Fruit fly (Drosophila melanogaster) whole organism, embryonic: ENCODE data around the gene ph-p.

Experiments
- Antp ChIP-seq: fragments of 200-800 bp; sonication (Bioruptor generic); optimal IDR thresholded peaks from 3 replicates; lab custom pipeline; 2016; ENCODE audit warnings: missing biosample characterization, missing genetic modification characterization
- Bdp1 ChIP-seq: fragments of 200-800 bp; sonication (Bioruptor generic); optimal IDR thresholded peaks from 3 replicates; lab custom pipeline; 2016; ENCODE audit warnings: missing biosample characterization, missing genetic modification characterization
- BtbVII ChIP-seq: fragments of 200-800 bp; sonication (Bioruptor generic); optimal IDR thresholded peaks from 3 replicates; lab custom pipeline; 2017; ENCODE audit warnings: missing biosample characterization, mild to moderate bottlenecking, missing genetic modification characterization
- CG10147 ChIP-seq: fragments of 200-800 bp; sonication (Bioruptor generic); optimal IDR thresholded peaks from 2 replicates; lab custom pipeline; 2019; ENCODE audit warnings: missing biosample characterization, mild to moderate bottlenecking, missing genetic modification characterization, moderate library complexity
- CG10431 ChIP-seq: fragments of 200-800 bp; sonication (Bioruptor generic); optimal IDR thresholded peaks from 3 replicates; lab custom pipeline; 2018; ENCODE audit warnings: missing biosample characterization, mild to moderate bottlenecking, missing genetic modification characterization
- CG10959 ChIP-seq: fragments of 200-800 bp; sonication (Bioruptor generic); IDR thresholded peaks from 2 replicates; pipeline ENCODE4 v1.3.6; 2022; ENCODE audit warnings: missing biosample characterization, missing genetic modification characterization
- CG11247 ChIP-seq: fragments of 200-800 bp; sonication (Bioruptor generic); IDR thresholded peaks from 2 replicates; pipeline ENCODE4 v1.3.6; 2022; ENCODE audit warnings: missing biosample characterization, missing genetic modification characterization
- CG12236 ChIP-seq: fragments of 200-800 bp; sonication (Bioruptor generic); optimal IDR thresholded peaks from 2 replicates; lab custom pipeline; 2016; ENCODE audit warnings: missing biosample characterization, missing genetic modification characterization
- CG14050 ChIP-seq: fragments of 200-800 bp; sonication (Bioruptor generic); IDR thresholded peaks from 3 replicates; pipeline ENCODE4 v1.3.6; 2022; ENCODE audit warnings: missing biosample characterization, missing genetic modification characterization
- CG15601 ChIP-seq: fragments of 200-800 bp; sonication (Bioruptor generic); optimal IDR thresholded peaks from 3 replicates; lab custom pipeline; 2019; ENCODE audit warnings: missing biosample characterization, mild to moderate bottlenecking, missing genetic modification characterization, moderate library complexity
- CG15696 ChIP-seq: fragments of 200-800 bp; sonication (Bioruptor generic); optimal IDR thresholded peaks from 2 replicates; lab custom pipeline; 2019; ENCODE audit warnings: missing biosample characterization, mild to moderate bottlenecking, missing genetic modification characterization, moderate library complexity
- CG16863 ChIP-seq: fragments of 200-800 bp; sonication (Bioruptor generic); optimal IDR thresholded peaks from 3 replicates; lab custom pipeline; 2016; ENCODE audit warnings: missing biosample characterization, missing genetic modification characterization
- CG18262 ChIP-seq: fragments of 200-800 bp; optimal IDR thresholded peaks from 3 replicates; lab custom pipeline; 2019; ENCODE audit warnings: missing biosample characterization, mild to moderate bottlenecking, missing genetic modification characterization, moderate library complexity
- CG33213 ChIP-seq: fragments of 200-800 bp; sonication (Bioruptor generic); optimal IDR thresholded peaks from 3 replicates; lab custom pipeline; 2016; ENCODE audit warnings: missing biosample characterization, missing genetic modification characterization
- CG33557 ChIP-seq: fragments of 200-800 bp; sonication (Bioruptor generic); optimal IDR thresholded peaks from 2 replicates; lab custom pipeline; 2019; ENCODE audit warnings: missing biosample characterization, mild to moderate bottlenecking, missing genetic modification characterization, moderate library complexity
- CG3407 ChIP-seq: fragments of 200-800 bp; sonication (Bioruptor generic); optimal IDR thresholded peaks from 2 replicates; lab custom pipeline; 2018; ENCODE audit warnings: missing biosample characterization, mild to moderate bottlenecking, missing genetic modification characterization
- CG34422 ChIP-seq: fragments of 200-800 bp; sonication (Bioruptor generic); IDR thresholded peaks from 3 replicates; pipeline ENCODE4 v1.3.6; 2022; ENCODE audit warnings: missing biosample characterization, missing genetic modification characterization
- CG4854 ChIP-seq: fragments of 200-800 bp; sonication (Bioruptor generic); optimal IDR thresholded peaks from 2 replicates; lab custom pipeline; 2016; ENCODE audit warnings: missing biosample characterization, missing genetic modification characterization, inconsistent platforms
- CG5953 ChIP-seq: fragments of 200-800 bp; sonication (Bioruptor generic); IDR thresholded peaks from 2 replicates; pipeline ENCODE4 v1.3.6; 2022; ENCODE audit warnings: missing biosample characterization, missing genetic modification characterization
- CG7556 ChIP-seq: fragments of 200-800 bp; sonication (Bioruptor generic); optimal IDR thresholded peaks from 2 replicates; lab custom pipeline; 2017; ENCODE audit warnings: missing biosample characterization, mild to moderate bottlenecking, missing genetic modification characterization
- Ets97D ChIP-seq: fragments of 200-800 bp; sonication (Bioruptor generic); optimal IDR thresholded peaks from 3 replicates; lab custom pipeline; 2016; ENCODE audit warnings: missing biosample characterization, missing genetic modification characterization
- H15 ChIP-seq: fragments of 200-800 bp; sonication (Bioruptor generic); IDR thresholded peaks from 3 replicates; pipeline ENCODE4 v1.3.6; 2022; ENCODE audit warnings: missing biosample characterization, missing genetic modification characterization
- HHEX ChIP-seq: fragments of 200-800 bp; sonication (Bioruptor generic); optimal IDR thresholded peaks from 3 replicates; lab custom pipeline; 2017; ENCODE audit warnings: missing biosample characterization, mild to moderate bottlenecking, missing genetic modification characterization, missing genetic modification reagents
- HLH54F ChIP-seq: fragments of 200-800 bp; sonication (Bioruptor generic); optimal IDR thresholded peaks from 3 replicates; lab custom pipeline; 2016; ENCODE audit warnings: missing biosample characterization, missing genetic modification characterization
- Hr39 ChIP-seq: fragments of >200 bp; optimal IDR thresholded peaks from 2 replicates; lab custom pipeline; 2017
- Hr51 ChIP-seq, 2 experiments: fragments of 200-800 bp; sonication (Bioruptor generic); optimal IDR thresholded peaks; 2 replicates in 1 of 2; 3 replicates in 1 of 2; lab custom pipeline; 2016 to 2018; ENCODE audit warnings: missing biosample characterization in 2 of 2, missing genetic modification characterization in 2 of 2, mild to moderate bottlenecking in 1 of 2, moderate library complexity in 1 of 2
- Hr78 ChIP-seq, 2 experiments: fragments of 200-800 bp in 1 of 2; fragments of >200 bp in 1 of 2; sonication (Bioruptor generic) in 1 of 2; optimal IDR thresholded peaks; 2 replicates each; lab custom pipeline; 2017 to 2019; ENCODE audit warnings: missing biosample characterization in 2 of 2, missing genetic modification characterization in 2 of 2, mild to moderate bottlenecking in 1 of 2, moderate library complexity in 1 of 2
- Max ChIP-seq: fragments of 200-800 bp; sonication (Bioruptor generic); optimal IDR thresholded peaks from 2 replicates; lab custom pipeline; 2016; ENCODE audit warnings: missing biosample characterization, mild to moderate bottlenecking, missing genetic modification characterization
- Myb ChIP-seq: fragments of 200-800 bp; sonication (Bioruptor generic); optimal IDR thresholded peaks from 2 replicates; lab custom pipeline; 2016; ENCODE audit warnings: missing biosample characterization, missing genetic modification characterization
- NC2β ChIP-seq: fragments of 200-800 bp; sonication (Bioruptor generic); optimal IDR thresholded peaks from 2 replicates; lab custom pipeline; 2016; ENCODE audit warnings: missing biosample characterization, missing genetic modification characterization
- NFAT ChIP-seq: fragments of 200-800 bp; sonication (Bioruptor generic); IDR thresholded peaks from 2 replicates; pipeline ENCODE4 v1.3.6; 2022; ENCODE audit warnings: missing biosample characterization, missing genetic modification characterization
- Rfx ChIP-seq: fragments of 200-800 bp; sonication (Bioruptor generic); IDR thresholded peaks from 2 replicates; pipeline ENCODE4 v1.3.6; 2022; ENCODE audit warnings: missing biosample characterization, missing genetic modification characterization
- Scr ChIP-seq: fragments of 200-800 bp; sonication (Bioruptor generic); IDR thresholded peaks from 2 replicates; pipeline ENCODE4 v1.3.6; 2022; ENCODE audit warnings: missing biosample characterization, missing genetic modification characterization; ENCODE audit not compliant: partially characterized antibody
- Sox102F ChIP-seq: fragments of 200-800 bp; sonication (Bioruptor generic); optimal IDR thresholded peaks from 2 replicates; lab custom pipeline; 2018; ENCODE audit warnings: missing biosample characterization, mild to moderate bottlenecking, missing genetic modification characterization, moderate library complexity
- Vsx1 ChIP-seq: fragments of 200-800 bp; sonication (Bioruptor generic); optimal IDR thresholded peaks from 2 replicates; lab custom pipeline; 2017; ENCODE audit warnings: missing biosample characterization, mild to moderate bottlenecking, missing genetic modification characterization, missing genetic modification reagents
- Xrp1 ChIP-seq: fragments of 200-800 bp; sonication (Bioruptor generic); IDR thresholded peaks from 2 replicates; pipeline ENCODE4 v1.3.6; 2022; ENCODE audit warnings: missing biosample characterization, missing genetic modification characterization
- btn ChIP-seq: fragments of 200-800 bp; sonication (Bioruptor generic); optimal IDR thresholded peaks from 2 replicates; lab custom pipeline; 2016; ENCODE audit warnings: missing biosample characterization, missing genetic modification characterization
- eve ChIP-seq, 2 experiments: fragments of >200 bp; optimal IDR thresholded peaks; 2 replicates each; lab custom pipeline; 2017; ENCODE audit warnings: missing biosample characterization in 2 of 2, missing genetic modification characterization in 2 of 2
- fru ChIP-seq: fragments of >200 bp; optimal IDR thresholded peaks from 2 replicates; lab custom pipeline; 2017
- ftz-f1 ChIP-seq: fragments of 200-800 bp; sonication (Bioruptor generic); optimal IDR thresholded peaks from 2 replicates; lab custom pipeline; 2016; ENCODE audit warnings: missing biosample characterization, missing genetic modification characterization
- her ChIP-seq: fragments of 200-800 bp; sonication (Bioruptor generic); optimal IDR thresholded peaks from 2 replicates; lab custom pipeline; 2016; ENCODE audit warnings: missing biosample characterization, missing genetic modification characterization
- lola ChIP-seq, 3 experiments: fragments of >200 bp in 2 of 3; fragments of 200-800 bp in 1 of 3; sonication (Bioruptor generic) in 1 of 3; optimal IDR thresholded peaks; 2 replicates each; lab custom pipeline; 2017 to 2019; ENCODE audit warnings: missing biosample characterization in 3 of 3, missing genetic modification characterization in 3 of 3, mild to moderate bottlenecking in 1 of 3, moderate library complexity in 1 of 3
- luna ChIP-seq: fragments of 200-800 bp; sonication (Bioruptor generic); optimal IDR thresholded peaks from 2 replicates; lab custom pipeline; 2016; ENCODE audit warnings: missing biosample characterization, missing genetic modification characterization
- oc ChIP-seq: fragments of 200-800 bp; sonication (Bioruptor generic); optimal IDR thresholded peaks from 2 replicates; lab custom pipeline; 2018; ENCODE audit warnings: missing biosample characterization, mild to moderate bottlenecking, missing genetic modification characterization, moderate library complexity
- pros ChIP-seq: fragments of 200-800 bp; sonication (Bioruptor generic); optimal IDR thresholded peaks from 3 replicates; lab custom pipeline; 2019; ENCODE audit warnings: missing biosample characterization, mild to moderate bottlenecking, missing genetic modification characterization, moderate library complexity
- repo ChIP-seq: fragments of 200-800 bp; sonication (Bioruptor generic); optimal IDR thresholded peaks from 2 replicates; lab custom pipeline; 2016; ENCODE audit warnings: missing biosample characterization, missing genetic modification characterization
- sim ChIP-seq: fragments of 200-800 bp; sonication (Bioruptor generic); IDR thresholded peaks from 2 replicates; pipeline ENCODE4 v1.3.6; 2022; ENCODE audit warnings: missing biosample characterization, missing genetic modification characterization
- stc ChIP-seq: fragments of 200-800 bp; sonication (Bioruptor generic); IDR thresholded peaks from 2 replicates; pipeline ENCODE4 v1.3.6; 2022; ENCODE audit warnings: missing biosample characterization, missing genetic modification characterization
- trh ChIP-seq: fragments of 200-800 bp; sonication (Bioruptor generic); optimal IDR thresholded peaks from 2 replicates; lab custom pipeline; 2016; ENCODE audit warnings: missing biosample characterization, missing genetic modification characterization
- unpg ChIP-seq: fragments of 200-800 bp; sonication (Bioruptor generic); optimal IDR thresholded peaks from 3 replicates; lab custom pipeline; 2018; ENCODE audit warnings: missing biosample characterization, mild to moderate bottlenecking, missing genetic modification characterization, moderate library complexity
- wor ChIP-seq: fragments of 200-800 bp; sonication (Bioruptor generic); IDR thresholded peaks from 2 replicates; pipeline ENCODE4 v1.3.6; 2022; ENCODE audit warnings: missing biosample characterization, missing genetic modification characterization

Gene ph-p

DNA sequence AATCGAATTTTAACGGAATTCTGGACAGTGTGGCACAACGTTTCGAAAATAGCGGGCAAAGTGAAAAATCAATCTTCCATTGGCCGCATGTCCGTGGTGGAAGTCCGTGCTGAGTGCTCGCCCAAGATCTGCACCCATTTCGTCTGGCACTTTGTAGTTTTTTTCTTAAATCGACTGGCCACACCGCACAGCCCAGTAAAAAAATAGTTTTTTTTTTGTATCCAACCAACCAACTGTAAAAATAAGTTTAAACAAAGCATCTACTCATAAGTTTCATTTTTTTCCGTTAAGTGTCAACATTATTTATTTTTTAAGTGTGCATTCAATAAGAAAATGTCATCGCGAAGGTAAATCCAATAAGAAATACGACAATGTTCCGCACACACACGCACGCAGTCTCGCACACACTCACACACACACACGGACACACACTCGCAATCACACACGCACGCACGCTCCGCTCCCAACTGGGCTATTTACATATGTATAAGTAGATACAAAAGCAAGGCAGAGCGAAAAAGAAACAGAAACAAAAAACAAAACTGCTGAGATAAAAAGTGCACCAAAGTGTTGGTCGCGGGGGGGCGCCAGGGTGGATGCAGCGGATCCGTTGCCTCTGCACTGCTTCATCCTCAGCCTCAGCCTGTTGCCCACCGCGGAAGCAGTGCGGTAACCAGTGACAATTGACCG lies 44.0 kb downstream of the ph-p start, which contains the start of gene csw (continued):
- TF ChIP-seq HLH54F = peak; percentile 49
- peak in 1 of 3 experiments; percentile 60 for TF ChIP-seq lola (GFP tag; optimal IDR thresholded peaks at IDR 0.05; lab: Kevin White, UChicago)
- no peak for TF ChIP-seq unpg (GFP tag; lab: Kevin White, UChicago)
- no peak for TF ChIP-seq CG5953 (GFP tag; lab: Robert Waterston, UW)
- peak; percentile 7 for TF ChIP-seq CG4854
- TF ChIP-seq NFAT (GFP tag; lab: Robert Waterston, UW) = 0 out of 2 replicates have a peak, but pooled peaks have one; percentile 14
- peak; percentile 1 for TF ChIP-seq trh
- TF ChIP-seq Xrp1 (GFP tag; lab: Robert Waterston, UW) = peak; percentile 14; the same call in 1 of the 2 replicates
- TF ChIP-seq her (GFP tag; lab: Kevin White, UChicago) = peak; percentile 63
- TF ChIP-seq CG10959 (GFP tag; lab: Robert Waterston, UW) = no peak
- TF ChIP-seq repo (GFP tag; lab: Kevin White, UChicago) = no peak
- no peak for TF ChIP-seq CG3407 (GFP tag; lab: Kevin White, UChicago)
- no peak for TF ChIP-seq Hr78 (GFP tag; optimal IDR thresholded peaks at IDR 0.05; lab: Kevin White, UChicago)
- TF ChIP-seq stc (GFP tag; lab: Robert Waterston, UW) = no peak
- TF ChIP-seq CG18262 = no peak
- peak; percentile 87 for TF ChIP-seq CG33213 (GFP tag; lab: Kevin White, UChicago)
- no peak for TF ChIP-seq fru (lab: Kevin White, UChicago)
- TF ChIP-seq eve (GFP tag; optimal IDR thresholded peaks at IDR 0.05; lab: Kevin White, UChicago) = no peak
- TF ChIP-seq Vsx1 (GFP tag; lab: Kevin White, UChicago) = no peak
- TF ChIP-seq luna (GFP tag; lab: Kevin White, UChicago) = no peak
- TF ChIP-seq Bdp1 (GFP tag; lab: Kevin White, UChicago) = peak; percentile 43
- peak; percentile 100 for TF ChIP-seq Myb (GFP tag; lab: Kevin White, UChicago)
- no peak for TF ChIP-seq CG15696 (tag; lab: Kevin White, UChicago)
- peak; percentile 40 for TF ChIP-seq CG15601 (tag; lab: Kevin White, UChicago)
- TF ChIP-seq Max (GFP tag; lab: Kevin White, UChicago) = no peak
- no peak; the same call in 1 of the 2 replicates for TF ChIP-seq CG11247 (GFP tag; lab: Robert Waterston, UW)
- TF ChIP-seq CG14050 (GFP tag; lab: Robert Waterston, UW) = no peak
- TF ChIP-seq pros (GFP tag; lab: Kevin White, UChicago) = no peak
- no peak for TF ChIP-seq CG12236 (GFP tag; lab: Kevin White, UChicago)
- TF ChIP-seq btn (GFP tag; lab: Kevin White, UChicago) = no peak
- no peak for TF ChIP-seq Sox102F
- TF ChIP-seq Hr39 (lab: Kevin White, UChicago) = no peak
- TF ChIP-seq Rfx = peak; percentile 59
- no peak for TF ChIP-seq CG16863 (GFP tag; lab: Kevin White, UChicago)
- TF ChIP-seq NC2β (GFP tag; lab: Kevin White, UChicago) = peak; percentile 44
- TF ChIP-seq HHEX (GFP tag; lab: Kevin White, UChicago) = peak; percentile 5
- no peak for TF ChIP-seq CG33557 (GFP tag; lab: Kevin White, UChicago)
- TF ChIP-seq Hr51 (GFP tag; optimal IDR thresholded peaks at IDR 0.05; lab: Kevin White, UChicago) = peak; percentile 4 to 27
- no peak for TF ChIP-seq wor (GFP tag; lab: Robert Waterston, UW)
- TF ChIP-seq CG10147 (GFP tag; lab: Kevin White, UChicago) = no peak
- TF ChIP-seq Scr (GFP tag; lab: Robert Waterston, UW) = no peak
- TF ChIP-seq sim (GFP tag; lab: Robert Waterston, UW) = no peak
- peak; percentile 60 for TF ChIP-seq Antp (GFP tag; lab: Kevin White, UChicago)
- no peak for TF ChIP-seq oc (tag; lab: Kevin White, UChicago)
- TF ChIP-seq H15 (GFP tag; lab: Robert Waterston, UW) = no peak
- no peak for TF ChIP-seq BtbVII (GFP tag; lab: Kevin White, UChicago)
- peak; percentile 67 for TF ChIP-seq ftz-f1
- TF ChIP-seq Ets97D (GFP tag; lab: Kevin White, UChicago) = peak; percentile 91
- no peak for TF ChIP-seq CG10431 (GFP tag; lab: Kevin White, UChicago)
- no peak for TF ChIP-seq CG7556 (GFP tag; lab: Kevin White, UChicago)
- TF ChIP-seq CG34422 (GFP tag; lab: Robert Waterston, UW) = peak; percentile 52; the same call in 2 of the 3 replicates
